Worm (Caenorhabditis elegans) whole organism, late embryonic: ENCODE measurements around the gene best-16.
A peak's percentile ranks its signal among the peaks of the same experiment; 100 is the strongest.

ENCODE experiments used
- C08G9.2 ChIP-seq: sonication (generic microtip); optimal IDR thresholded peaks from 2 replicates; lab custom pipeline; 2016; ENCODE audit warnings: mild to moderate bottlenecking, missing genetic modification characterization, moderate library complexity, missing compliant biosample characterization
- ama-1 ChIP-seq: fragments of 150-350 bp; optimal IDR thresholded peaks from 2 replicates; lab custom pipeline; 2014
- ceh-34 ChIP-seq: sonication (generic microtip); optimal IDR thresholded peaks from 2 replicates; lab custom pipeline; 2016; ENCODE audit warnings: mild to moderate bottlenecking, missing genetic modification characterization, missing compliant biosample characterization
- eyg-1 ChIP-seq: sonication (generic microtip); optimal IDR thresholded peaks from 2 replicates; lab custom pipeline; 2016; ENCODE audit warnings: missing genotype, missing genetic modification characterization, missing compliant biosample characterization
- lin-11 ChIP-seq: fragments of 200-800 bp; sonication (Bioruptor generic); optimal IDR thresholded peaks from 2 replicates; lab custom pipeline; 2018; ENCODE audit warnings: mild to moderate bottlenecking, missing genetic modification characterization, missing compliant biosample characterization
- nfya-1 ChIP-seq: sonication (generic microtip); optimal IDR thresholded peaks from 2 replicates; lab custom pipeline; 2017; ENCODE audit warnings: missing genetic modification characterization, mild to moderate bottlenecking, missing compliant biosample characterization, antibody characterized with exemption, moderate library complexity
- nhr-11 ChIP-seq: fragments of 150-350 bp; optimal IDR thresholded peaks from 2 replicates; lab custom pipeline; 2014; ENCODE audit warnings: missing biosample characterization, missing genetic modification characterization
- pag-3 ChIP-seq: sonication (generic microtip); optimal IDR thresholded peaks from 2 replicates; lab custom pipeline; 2016; ENCODE audit warnings: missing compliant biosample characterization, missing genetic modification characterization, borderline replicate concordance
- pha-4 ChIP-seq: fragments of 150-350 bp; optimal IDR thresholded peaks from 2 replicates; lab custom pipeline; 2018; ENCODE audit warnings: missing biosample characterization, missing genetic modification reagents, missing genetic modification characterization
- rnt-1 ChIP-seq: sonication (generic microtip); optimal IDR thresholded peaks from 2 replicates; lab custom pipeline; 2016; ENCODE audit warnings: missing genetic modification characterization, missing compliant biosample characterization
- sox-4 ChIP-seq: sonication (generic microtip); optimal IDR thresholded peaks from 2 replicates; lab custom pipeline; 2017; ENCODE audit warnings: mild to moderate bottlenecking, missing genetic modification characterization, inconsistent platforms, missing compliant biosample characterization
- syd-9 ChIP-seq: sonication (generic microtip); optimal IDR thresholded peaks from 2 replicates; lab custom pipeline; 2016; ENCODE audit warnings: mild to moderate bottlenecking, missing genetic modification characterization, moderate library complexity, missing compliant biosample characterization
- tbx-7 ChIP-seq: sonication (generic microtip); optimal IDR thresholded peaks from 2 replicates; lab custom pipeline; 2016; ENCODE audit warnings: missing genotype, missing genetic modification characterization, missing compliant biosample characterization
- ttx-3 ChIP-seq: sonication (generic microtip); optimal IDR thresholded peaks from 2 replicates; lab custom pipeline; 2016; ENCODE audit warnings: missing genetic modification reagents, missing genetic modification characterization, missing compliant biosample characterization

DNA sequence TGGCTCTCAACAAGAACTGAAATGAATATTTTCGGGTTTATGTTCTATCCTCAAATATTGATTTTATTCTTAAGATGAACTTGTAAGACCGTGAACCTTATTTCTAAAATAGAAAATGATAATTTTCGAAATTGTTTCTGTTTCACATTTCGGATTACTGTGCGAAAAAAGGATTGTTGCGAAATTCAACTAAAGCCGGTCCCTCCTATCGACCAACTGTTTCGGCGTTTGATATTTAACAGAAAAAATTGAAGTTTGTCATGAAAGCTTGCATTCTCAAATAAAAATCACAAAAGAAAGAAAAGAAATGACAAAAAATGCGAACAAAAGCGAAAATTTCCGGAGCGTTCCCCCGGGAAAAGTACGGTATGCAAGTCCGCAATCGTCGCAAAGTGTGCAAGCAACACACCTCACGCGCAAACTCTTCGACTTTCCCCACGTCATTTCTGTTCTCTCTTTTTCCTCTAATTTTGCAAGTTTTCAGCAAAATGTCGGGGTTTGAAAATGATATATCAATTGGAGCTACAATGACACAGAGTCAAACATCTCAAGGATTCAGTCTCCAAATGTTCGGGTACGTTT lies 46.5 kb downstream of the best-16 start, which contains the start of gene C34D4.4:
- TF ChIP-seq ttx-3 (tag; lab: Kevin White, UChicago) (no peak), lin-11 (tag; lab: Kevin White, UChicago) (no peak), eyg-1 (tag; lab: Kevin White, UChicago) (no peak), nfya-1 (tag; lab: Kevin White, UChicago) (peak; percentile 16), C08G9.2 (tag; lab: Kevin White, UChicago) (no peak), pha-4 (tag; lab: Kevin White, UChicago) (no peak), ceh-34 (no peak), tbx-7 (tag; lab: Kevin White, UChicago) (no peak), sox-4 (tag; lab: Kevin White, UChicago) (no peak), rnt-1 (tag; lab: Kevin White, UChicago) (no peak), pag-3 (tag; lab: Kevin White, UChicago) (no peak), ama-1 (lab: Kevin White, UChicago) (no peak), syd-9 (tag; lab: Kevin White, UChicago) (no peak), nhr-11 (tag; lab: Kevin White, UChicago) (no peak)
